Worm (Caenorhabditis elegans) whole organism, L1 larva: ENCODE data around the gene Y37H2A.10.

Source experiments
- aly-2 ChIP-seq: fragments of 150-350 bp; optimal IDR thresholded peaks from 2 replicates; lab custom pipeline; 2014; ENCODE audit warnings: missing biosample characterization, missing genetic modification characterization
- ama-1 ChIP-seq: fragments of 150-350 bp; optimal IDR thresholded peaks from 2 replicates; lab custom pipeline; 2014
- ceh-8 ChIP-seq: fragments of 200-800 bp; sonication (Bioruptor generic); optimal IDR thresholded peaks from 2 replicates; lab custom pipeline; 2018; ENCODE audit warnings: mild to moderate bottlenecking, missing genetic modification characterization, moderate library complexity, missing compliant biosample characterization
- ceh-82 ChIP-seq, 3 experiments: fragments of 150-350 bp in 1 of 3; sonication (generic microtip) in 2 of 3; optimal IDR thresholded peaks; 2 replicates each; lab custom pipeline; 2014 to 2017; ENCODE audit warnings: missing biosample characterization in 3 of 3, missing genetic modification characterization in 3 of 3
- ceh-90 ChIP-seq: sonication (generic microtip); optimal IDR thresholded peaks from 2 replicates; lab custom pipeline; 2016; ENCODE audit warnings: missing genetic modification characterization, missing compliant biosample characterization
- dpl-1 ChIP-seq, 3 experiments: fragments of 150-350 bp in 2 of 3; sonication (generic microtip) in 1 of 3; optimal IDR thresholded peaks; 2 replicates each; lab custom pipeline; 2014 to 2017; ENCODE audit warnings: missing biosample characterization in 3 of 3, missing genetic modification characterization in 3 of 3, missing genetic modification reagents in 3 of 3
- jun-1 ChIP-seq: fragments of 150-350 bp; optimal IDR thresholded peaks from 2 replicates; lab custom pipeline; 2014; ENCODE audit warnings: missing biosample characterization, missing genetic modification reagents, missing genetic modification characterization
- lin-15B ChIP-seq: fragments of 150-350 bp; sonication (generic microtip); optimal IDR thresholded peaks from 3 replicates; lab custom pipeline; 2014; ENCODE audit warnings: missing biosample characterization, missing genetic modification characterization
- lin-35 ChIP-seq, 2 experiments: fragments of 150-350 bp; optimal IDR thresholded peaks; 2 replicates each; lab custom pipeline; 2014; ENCODE audit warnings: missing biosample characterization in 2 of 2, missing genetic modification characterization in 2 of 2, missing genetic modification reagents in 2 of 2
- nhr-28 ChIP-seq: fragments of 150-350 bp; optimal IDR thresholded peaks from 2 replicates; lab custom pipeline; 2014; ENCODE audit warnings: missing biosample characterization, missing genetic modification characterization
- unc-30 ChIP-seq: sonication (generic microtip); optimal IDR thresholded peaks from 2 replicates; lab custom pipeline; 2017; ENCODE audit warnings: missing biosample characterization, missing genetic modification characterization
- vab-15 ChIP-seq: sonication (generic microtip); optimal IDR thresholded peaks from 2 replicates; lab custom pipeline; 2017; ENCODE audit warnings: missing genotype, mild to moderate bottlenecking, missing genetic modification characterization, missing compliant biosample characterization
- zag-1 ChIP-seq: fragments of 150-350 bp; optimal IDR thresholded peaks from 2 replicates; lab custom pipeline; 2014; ENCODE audit warnings: missing biosample characterization, missing genetic modification characterization
- ztf-11 ChIP-seq, 2 experiments: sonication (generic microtip); optimal IDR thresholded peaks; 2 replicates each; lab custom pipeline; 2016 to 2017; ENCODE audit warnings: missing genetic modification characterization in 2 of 2, missing biosample characterization in 1 of 2, missing compliant biosample characterization in 1 of 2

DNA sequence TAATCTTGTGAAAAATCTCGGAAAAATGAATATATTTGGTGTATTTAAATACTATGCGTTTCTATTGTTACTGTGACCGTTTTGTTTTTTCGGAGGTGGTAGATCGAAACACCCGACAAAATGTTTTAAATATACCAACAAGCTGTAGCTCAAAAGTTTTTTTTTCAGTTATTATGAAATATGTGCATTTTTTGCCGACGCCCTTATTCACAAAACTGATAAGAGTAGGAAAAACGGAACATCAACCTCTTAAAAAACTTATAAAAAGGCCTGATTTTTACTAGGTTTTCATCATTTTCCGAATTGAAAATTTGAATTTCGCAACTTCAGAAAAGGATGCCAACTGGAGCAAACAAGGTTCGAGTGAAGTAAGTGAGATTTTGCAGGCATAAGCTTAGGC, 4.7 kb downstream of the Y37H2A.10 start, which contains the start of gene Y37H2A.14:
- no peak for TF ChIP-seq unc-30 (tag; lab: Kevin White, UChicago)
- no peak for TF ChIP-seq ceh-8 (GFP tag; lab: Kevin White, UChicago)
- TF ChIP-seq zag-1 = no peak
- TF ChIP-seq lin-35 (GFP tag; optimal IDR thresholded peaks at IDR 0.05; lab: Kevin White, UChicago) = no peak
- no peak for TF ChIP-seq dpl-1 (GFP tag; optimal IDR thresholded peaks at IDR 0.05; lab: Kevin White, UChicago)
- no peak for TF ChIP-seq nhr-28 (tag; lab: Kevin White, UChicago)
- no peak for TF ChIP-seq jun-1 (tag; lab: Kevin White, UChicago)
- TF ChIP-seq aly-2 (tag; lab: Kevin White, UChicago) = no peak
- TF ChIP-seq vab-15 (tag; lab: Kevin White, UChicago) = no peak
- no peak for TF ChIP-seq ceh-82 (tag; optimal IDR thresholded peaks at IDR 0.05; lab: Kevin White, UChicago)
- no peak for TF ChIP-seq ztf-11 (tag; optimal IDR thresholded peaks at IDR 0.05; lab: Kevin White, UChicago)
- no peak for TF ChIP-seq ceh-90 (tag; lab: Kevin White, UChicago)
- TF ChIP-seq ama-1 (lab: Kevin White, UChicago) = no peak
- TF ChIP-seq lin-15B (tag; lab: Kevin White, UChicago) = no peak
